Worm (Caenorhabditis elegans): ENCODE measurements around the gene Y79H2A.12.

DNA sequence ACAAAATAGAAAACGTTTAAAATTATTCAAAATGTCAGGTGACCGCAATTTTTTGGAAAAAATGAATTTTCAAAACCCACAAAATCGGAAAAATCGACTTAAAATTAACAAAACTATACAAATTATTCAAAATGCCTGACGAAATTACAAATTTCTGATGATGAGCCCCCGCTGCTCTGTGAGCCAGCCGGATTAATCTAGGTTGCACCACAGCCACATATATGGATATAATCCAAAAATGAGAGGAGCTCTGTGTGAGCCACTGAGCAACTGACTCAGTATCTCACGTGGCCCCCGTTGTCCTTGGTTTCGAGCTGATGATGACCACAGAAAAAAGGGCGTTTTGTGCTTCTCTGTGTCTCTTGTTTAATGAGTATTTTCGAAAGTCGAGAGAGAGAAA is 43.6 kb downstream of the Y79H2A.12 start:
- TF ChIP-seq him-1 (tag; optimal IDR thresholded peaks at IDR 0.05) (no peak), W03F9.2 (tag; optimal IDR thresholded peaks at IDR 0.05) (no peak)
